Worm (Caenorhabditis elegans): ENCODE data around the gene Y17G9B.5.

ce11 chrIV:4747553-4747952 lies 2.5 kb upstream of the Y17G9B.5 start, which contains the start of gene tctn-1:
- TF ChIP-seq nhr-84 (tag; optimal IDR thresholded peaks at IDR 0.05) = no peak
- TF ChIP-seq nhr-85 (tag) = peak; percentile 55
- peak; percentile 43 to 51 for TF ChIP-seq lsy-2 (tag; optimal IDR thresholded peaks at IDR 0.05)
- no peak for TF ChIP-seq snpc-4 (tag; optimal IDR thresholded peaks at IDR 0.05)
- no peak for TF ChIP-seq mdl-1 (tag; optimal IDR thresholded peaks at IDR 0.05)
- no peak for TF ChIP-seq Y116A8C.19 (tag; optimal IDR thresholded peaks at IDR 0.05; ENCODE audit: borderline replicate concordance)
- no peak for TF ChIP-seq unc-62 (GFP tag; optimal IDR thresholded peaks at IDR 0.05)
- no peak for TF ChIP-seq ceh-82 (tag; optimal IDR thresholded peaks at IDR 0.05)
- no peak for TF ChIP-seq sptf-1 (tag; optimal IDR thresholded peaks at IDR 0.05)
- no peak for TF ChIP-seq ces-1 (GFP tag; optimal IDR thresholded peaks at IDR 0.05)
- no peak for TF ChIP-seq ztf-4 (tag; optimal IDR thresholded peaks at IDR 0.05)

All from whole organism, L1 larva.